Fruit fly (Drosophila melanogaster): ENCODE measurements around the gene CG32572.

CG32572 gene

dm6 chrX:16683765-16684164, 37.2 kb upstream of the CG32572 start, which contains the start of gene Axs (continued):
- TF ChIP-seq ato (GFP tag; IDR thresholded peaks at IDR 0.05; ENCODE audit: partially characterized antibody), result peak; percentile 69
- 0 out of 3 replicates have a peak, but pooled peaks have one; percentile 36 for TF ChIP-seq CG34422 (GFP tag; IDR thresholded peaks at IDR 0.05)
- no peak for TF ChIP-seq otp (GFP tag; IDR thresholded peaks at IDR 0.05)
- TF ChIP-seq YL-1 (GFP tag; optimal IDR thresholded peaks at IDR 0.05), result peak; percentile 41
- TF ChIP-seq GATAe (GFP tag; conservative IDR thresholded peaks at IDR 0.05), result no peak
- no peak for TF ChIP-seq ATbp (GFP tag; optimal IDR thresholded peaks at IDR 0.05)
- TF ChIP-seq sens (GFP tag), result peak; percentile 76
- peak; percentile 52 for TF ChIP-seq nerfin-2 (GFP tag; IDR thresholded peaks at IDR 0.05; ENCODE audit: partially characterized antibody)
- peak; percentile 80 for TF ChIP-seq knrl (GFP tag; IDR thresholded peaks at IDR 0.05; ENCODE audit: partially characterized antibody)
- no peak for TF ChIP-seq Gug (GFP tag; IDR thresholded peaks at IDR 0.05)
- TF ChIP-seq dmrt99B (tag; optimal IDR thresholded peaks at IDR 0.05), result no peak
- no peak for TF ChIP-seq fu2 (GFP tag; optimal IDR thresholded peaks at IDR 0.05)
- no peak for TF ChIP-seq TFAM (GFP tag; optimal IDR thresholded peaks at IDR 0.05)
- peak; percentile 85 for TF ChIP-seq CG8290 (GFP tag; optimal IDR thresholded peaks at IDR 0.05)
- peak; percentile 54 to 87 for TF ChIP-seq CG8290 (tag; optimal IDR thresholded peaks at IDR 0.05)
- TF ChIP-seq chn (GFP tag; optimal IDR thresholded peaks at IDR 0.05), result peak; percentile 24
- peak; percentile 50 for TF ChIP-seq hbn (GFP tag; IDR thresholded peaks at IDR 0.05; ENCODE audit: partially characterized antibody)
- 0 out of 2 replicates have a peak, but pooled peaks have one; percentile 7 for TF ChIP-seq onecut (GFP tag; IDR thresholded peaks at IDR 0.05)
- peak; percentile 40; the same call in 1 of the 2 replicates for TF ChIP-seq NFAT (GFP tag; IDR thresholded peaks at IDR 0.05)
- peak; percentile 1 for TF ChIP-seq pho (GFP tag; optimal IDR thresholded peaks at IDR 0.05)
- no peak for TF ChIP-seq tin (GFP tag; optimal IDR thresholded peaks at IDR 0.05)
- peak; percentile 4 for TF ChIP-seq CG18011 (GFP tag; optimal IDR thresholded peaks at IDR 0.05)
- TF ChIP-seq hb (GFP tag; IDR thresholded peaks at IDR 0.05; ENCODE audit: partially characterized antibody), result peak; percentile 69
- TF ChIP-seq her (GFP tag; optimal IDR thresholded peaks at IDR 0.05), result no peak
- TF ChIP-seq CG15514 (GFP tag; optimal IDR thresholded peaks at IDR 0.05), result peak; percentile 44
- peak; percentile 61 for TF ChIP-seq trem (tag; optimal IDR thresholded peaks at IDR 0.05)
- TF ChIP-seq CG11504 (tag; optimal IDR thresholded peaks at IDR 0.05), result peak; percentile 62

DNA sequence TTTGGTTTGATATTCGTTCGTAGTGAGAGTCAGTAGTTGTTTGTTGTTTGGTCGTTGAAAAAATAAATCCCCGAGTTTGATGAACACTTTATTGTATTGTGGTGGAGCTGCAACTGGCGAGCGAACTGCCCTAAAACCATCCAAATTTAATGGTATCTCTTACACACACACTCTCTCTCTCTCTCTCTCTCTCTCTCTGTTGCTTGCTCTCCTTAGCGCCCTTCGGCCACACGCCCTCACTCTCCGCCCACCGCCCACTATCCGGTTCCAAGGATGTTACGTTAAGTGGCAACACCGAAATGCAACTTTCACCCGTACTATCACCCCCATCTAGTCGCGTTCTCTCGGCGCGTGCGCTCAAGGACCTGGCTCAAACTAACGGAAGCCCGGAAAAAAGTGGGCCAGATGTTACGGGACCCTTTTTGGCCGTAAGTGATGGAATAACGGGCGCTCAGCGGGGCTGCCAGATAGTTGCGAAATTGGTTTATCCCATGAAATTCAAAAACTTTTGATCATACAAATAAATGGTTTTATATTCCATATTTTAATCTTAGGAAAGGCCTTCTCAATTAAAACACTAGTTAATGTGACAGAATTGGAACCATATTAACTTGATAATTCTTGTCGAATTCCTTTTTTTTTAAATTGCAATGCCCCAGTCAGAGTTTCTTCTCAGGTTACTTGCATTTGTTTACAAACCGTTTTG, 33.4 kb upstream of the CG32572 start:
- TF ChIP-seq CG17359 (tag; optimal IDR thresholded peaks at IDR 0.05) (no peak), ap (GFP tag; IDR thresholded peaks at IDR 0.05) (no peak), phol (tag; optimal IDR thresholded peaks at IDR 0.05) (peak; percentile 20), fd102C (GFP tag; optimal IDR thresholded peaks at IDR 0.05) (no peak), CG5180 (GFP tag; optimal IDR thresholded peaks at IDR 0.05) (no peak), CG16813 (GFP tag; IDR thresholded peaks at IDR 0.05; ENCODE audit: partially characterized antibody) (no peak), Optix (GFP tag; IDR thresholded peaks at IDR 0.05) (no peak), ewg (GFP tag; optimal IDR thresholded peaks at IDR 0.05) (peak; percentile 80), CG2120 (GFP tag; optimal IDR thresholded peaks at IDR 0.05) (peak; percentile 17), Atf3 (GFP tag; optimal IDR thresholded peaks at IDR 0.05) (no peak), CG4854 (GFP tag; optimal IDR thresholded peaks at IDR 0.05) (no peak), CG6254 (GFP tag; optimal IDR thresholded peaks at IDR 0.05) (no peak), rib (GFP tag; IDR thresholded peaks at IDR 0.05) (no peak), nmo (GFP tag; optimal IDR thresholded peaks at IDR 0.05) (peak; percentile 24), vfl (GFP tag; optimal IDR thresholded peaks at IDR 0.05) (no peak), CG12299 (tag; optimal IDR thresholded peaks at IDR 0.05) (no peak), CG11504 (tag; optimal IDR thresholded peaks at IDR 0.05) (peak; percentile 38), sens (GFP tag) (peak; percentile 78), usp (GFP tag; optimal IDR thresholded peaks at IDR 0.05) (no peak), CG3407 (GFP tag; optimal IDR thresholded peaks at IDR 0.05) (no peak), CG2889 (GFP tag; IDR thresholded peaks at IDR 0.05) (no peak), Xrp1 (GFP tag; IDR thresholded peaks at IDR 0.05) (no peak), twi (tag; optimal IDR thresholded peaks at IDR 0.05) (no peak), peb (GFP tag; IDR thresholded peaks at IDR 0.05) (no peak), lola (GFP tag; optimal IDR thresholded peaks at IDR 0.05) (no peak)
